Worm (Caenorhabditis elegans) whole organism, midembryonic: Measurements from ENCODE around the gene serp-1.2.

Source experiments
- T22C8.4 ChIP-seq: fragments of 200-800 bp; sonication (Bioruptor generic); IDR thresholded peaks from 2 replicates; pipeline ENCODE4 v1.3.6; 2022; ENCODE audit warnings: missing genetic modification characterization, missing compliant biosample characterization
- flt-1 ChIP-seq: fragments of 200-800 bp; sonication (Bioruptor generic); IDR thresholded peaks from 2 replicates; pipeline ENCODE4 v1.3.6; 2022; ENCODE audit warnings: missing genetic modification characterization, missing compliant biosample characterization
- klf-2 ChIP-seq: fragments of 200-800 bp; sonication (Bioruptor generic); conservative IDR thresholded peaks from 2 replicates; pipeline ENCODE4 v1.3.6; 2022; ENCODE audit warnings: missing genetic modification reagents, missing genetic modification characterization, missing compliant biosample characterization
- ref-1 ChIP-seq: fragments of 200-800 bp; sonication (Bioruptor generic); conservative IDR thresholded peaks from 2 replicates; pipeline ENCODE4 v1.3.6; 2022; ENCODE audit warnings: missing genetic modification reagents, missing genetic modification characterization, missing compliant biosample characterization
- ztf-23 ChIP-seq: fragments of 200-800 bp; sonication (Bioruptor generic); IDR thresholded peaks from 2 replicates; pipeline ENCODE4 v1.3.6; 2022; ENCODE audit warnings: missing genetic modification reagents, missing genetic modification characterization, missing compliant biosample characterization

DNA sequence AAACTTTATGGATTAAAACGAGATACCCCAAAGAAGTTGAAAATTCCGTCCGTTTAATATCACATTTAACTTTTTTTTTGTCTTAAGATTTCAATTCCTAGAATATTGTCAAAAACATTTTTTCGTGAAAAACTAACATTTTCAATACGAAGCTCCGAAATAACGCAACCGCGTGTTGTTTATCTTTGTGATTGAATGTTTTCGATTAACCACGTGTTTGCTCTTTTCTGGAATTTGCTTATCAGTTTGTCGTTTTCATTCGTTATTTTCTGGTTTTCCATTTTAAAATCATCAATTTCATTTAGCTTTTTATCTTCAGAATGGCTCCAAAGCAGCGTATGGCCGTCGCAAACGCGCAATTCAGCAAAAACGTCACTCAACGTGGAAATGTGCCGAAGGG is at the start of gene serp-1.2:
- TF ChIP-seq flt-1 (GFP tag; lab: Robert Waterston, UW), result no peak
- TF ChIP-seq ztf-23 (GFP tag; lab: Robert Waterston, UW), result no peak
- no peak for TF ChIP-seq T22C8.4
- TF ChIP-seq ref-1 (GFP tag; lab: Robert Waterston, UW), result no peak
- TF ChIP-seq klf-2, result no peak
